Fruit fly (Drosophila melanogaster) whole organism, prepupa: ENCODE measurements around the gene ocn.
A peak's percentile ranks its signal among the peaks of the same experiment; 100 is the strongest.

Source experiments
- CG10631 ChIP-seq: fragments of 200-800 bp; sonication (Bioruptor generic); optimal IDR thresholded peaks from 2 replicates; lab custom pipeline; 2016; ENCODE audit warnings: missing biosample characterization, missing genetic modification characterization
- CG10669 ChIP-seq: fragments of 200-800 bp; sonication (Bioruptor generic); optimal IDR thresholded peaks from 3 replicates; lab custom pipeline; 2018; ENCODE audit warnings: missing biosample characterization, mild to moderate bottlenecking, missing genetic modification characterization, moderate library complexity
- CG11294 ChIP-seq: fragments of 200-800 bp; sonication (Bioruptor generic); IDR thresholded peaks from 2 replicates; pipeline ENCODE4 v1.3.6; 2022; ENCODE audit warnings: missing biosample characterization, missing genetic modification characterization
- CG11762 ChIP-seq: fragments of 200-800 bp; sonication (Bioruptor generic); optimal IDR thresholded peaks from 3 replicates; lab custom pipeline; 2016; ENCODE audit warnings: missing biosample characterization, missing genetic modification characterization; ENCODE audit not compliant: insufficient read depth
- CG11902 ChIP-seq: fragments of 200-800 bp; sonication (Bioruptor generic); optimal IDR thresholded peaks from 3 replicates; lab custom pipeline; 2016; ENCODE audit warnings: missing biosample characterization, missing genetic modification characterization
- CG1621 ChIP-seq: fragments of 200-800 bp; sonication (Bioruptor generic); optimal IDR thresholded peaks from 3 replicates; lab custom pipeline; 2018; ENCODE audit warnings: missing biosample characterization, mild to moderate bottlenecking, missing genetic modification characterization
- CG16779 ChIP-seq: fragments of 200-800 bp; sonication (Bioruptor generic); optimal IDR thresholded peaks from 3 replicates; lab custom pipeline; 2017; ENCODE audit warnings: missing biosample characterization, mild to moderate bottlenecking, missing genetic modification characterization
- CG3032 ChIP-seq: fragments of 200-800 bp; optimal IDR thresholded peaks from 2 replicates; lab custom pipeline; 2019; ENCODE audit warnings: missing biosample characterization, mild to moderate bottlenecking, missing genetic modification characterization, moderate library complexity
- CG31627 ChIP-seq: fragments of 200-800 bp; sonication (Bioruptor generic); optimal IDR thresholded peaks from 3 replicates; lab custom pipeline; 2016; ENCODE audit warnings: missing biosample characterization, missing genetic modification characterization
- CG34406 ChIP-seq: fragments of 200-800 bp; sonication (Bioruptor generic); optimal IDR thresholded peaks from 3 replicates; lab custom pipeline; 2016; ENCODE audit warnings: missing biosample characterization, missing genetic modification characterization
- CG3919 ChIP-seq: fragments of 200-800 bp; sonication (Bioruptor generic); optimal IDR thresholded peaks from 3 replicates; lab custom pipeline; 2016; ENCODE audit warnings: missing biosample characterization, missing genetic modification characterization
- CG6163 ChIP-seq: fragments of 200-800 bp; sonication (Bioruptor generic); IDR thresholded peaks from 3 replicates; pipeline ENCODE4 v1.3.6; 2022; ENCODE audit warnings: missing biosample characterization, missing genetic modification characterization
- CG6276 ChIP-seq: fragments of 200-800 bp; sonication (Bioruptor generic); optimal IDR thresholded peaks from 2 replicates; lab custom pipeline; 2017; ENCODE audit warnings: missing biosample characterization, mild to moderate bottlenecking, missing genetic modification characterization
- CG6792 ChIP-seq: fragments of 200-800 bp; sonication (Bioruptor generic); optimal IDR thresholded peaks from 3 replicates; lab custom pipeline; 2016; ENCODE audit warnings: missing biosample characterization, missing genetic modification characterization
- CG6808 ChIP-seq: fragments of 200-800 bp; sonication (Bioruptor generic); optimal IDR thresholded peaks from 3 replicates; lab custom pipeline; 2017; ENCODE audit warnings: missing biosample characterization, missing genetic modification characterization, mild to moderate bottlenecking, moderate library complexity, missing genetic modification reagents
- CG8319 ChIP-seq: fragments of 200-800 bp; sonication (Bioruptor generic); optimal IDR thresholded peaks from 3 replicates; lab custom pipeline; 2016; ENCODE audit warnings: missing biosample characterization, missing genetic modification characterization
- CG8632 ChIP-seq: fragments of 200-800 bp; sonication (Bioruptor generic); optimal IDR thresholded peaks from 3 replicates; lab custom pipeline; 2016; ENCODE audit warnings: missing biosample characterization, missing genetic modification characterization
- CG9139 ChIP-seq: fragments of 200-800 bp; sonication (Bioruptor generic); optimal IDR thresholded peaks from 3 replicates; lab custom pipeline; 2017; ENCODE audit warnings: missing biosample characterization, mild to moderate bottlenecking, missing genetic modification characterization
- Eip75B ChIP-seq: fragments of 200-800 bp; sonication (Bioruptor generic); optimal IDR thresholded peaks from 3 replicates; lab custom pipeline; 2016; ENCODE audit warnings: missing biosample characterization, missing genetic modification characterization
- Eip78C ChIP-seq: fragments of 200-800 bp; sonication (Bioruptor generic); peaks from one replicate; lab custom pipeline; 2016; ENCODE audit warnings: missing biosample characterization, missing genetic modification characterization
- Ets21C ChIP-seq: fragments of 200-800 bp; sonication (Bioruptor generic); optimal IDR thresholded peaks from 3 replicates; lab custom pipeline; 2016; ENCODE audit warnings: missing biosample characterization, missing genetic modification characterization
- Ets96B ChIP-seq: fragments of 200-800 bp; optimal IDR thresholded peaks from 2 replicates; lab custom pipeline; 2019; ENCODE audit warnings: missing biosample characterization, mild to moderate bottlenecking, missing genetic modification characterization, moderate library complexity
- Hr38 ChIP-seq: sonication (Bioruptor generic); optimal IDR thresholded peaks from 2 replicates; lab custom pipeline; 2016; ENCODE audit warnings: missing biosample characterization, missing genetic modification characterization
- Hr4 ChIP-seq: fragments of 200-800 bp; sonication (Bioruptor generic); optimal IDR thresholded peaks from 3 replicates; lab custom pipeline; 2016; ENCODE audit warnings: missing biosample characterization, missing genetic modification characterization
- Smox ChIP-seq: fragments of 200-800 bp; sonication (Bioruptor generic); optimal IDR thresholded peaks from 3 replicates; lab custom pipeline; 2016; ENCODE audit warnings: missing biosample characterization, missing genetic modification characterization
- Sox102F ChIP-seq: fragments of 200-800 bp; sonication (Bioruptor generic); optimal IDR thresholded peaks from 2 replicates; lab custom pipeline; 2016; ENCODE audit warnings: missing biosample characterization, mild to moderate bottlenecking, missing genetic modification characterization
- Sox15 ChIP-seq: fragments of 200-800 bp; sonication (Bioruptor generic); optimal IDR thresholded peaks from 3 replicates; lab custom pipeline; 2016; ENCODE audit warnings: missing biosample characterization, missing genetic modification characterization
- achi ChIP-seq: fragments of 200-800 bp; sonication (Bioruptor generic); optimal IDR thresholded peaks from 3 replicates; lab custom pipeline; 2016; ENCODE audit warnings: missing biosample characterization, missing genetic modification characterization
- dac ChIP-seq: fragments of 200-800 bp; sonication (Bioruptor generic); optimal IDR thresholded peaks from 2 replicates; lab custom pipeline; 2017; ENCODE audit warnings: missing biosample characterization, mild to moderate bottlenecking, missing genetic modification characterization
- dsx ChIP-seq: fragments of 200-800 bp; optimal IDR thresholded peaks from 3 replicates; lab custom pipeline; 2019; ENCODE audit warnings: missing biosample characterization, mild to moderate bottlenecking, missing genetic modification characterization, moderate library complexity; ENCODE audit not compliant: poor library complexity, severe bottlenecking
- esn ChIP-seq: fragments of 200-800 bp; sonication (Bioruptor generic); optimal IDR thresholded peaks from 2 replicates; lab custom pipeline; 2016; ENCODE audit warnings: missing biosample characterization, mild to moderate bottlenecking, missing genetic modification characterization, moderate library complexity
- fd59A ChIP-seq: fragments of 200-800 bp; sonication (Bioruptor generic); optimal IDR thresholded peaks from 2 replicates; lab custom pipeline; 2017; ENCODE audit warnings: missing biosample characterization, mild to moderate bottlenecking, missing genetic modification characterization, missing genetic modification reagents
- fd85E ChIP-seq: fragments of 200-800 bp; sonication (Bioruptor generic); optimal IDR thresholded peaks from 3 replicates; lab custom pipeline; 2016; ENCODE audit warnings: missing biosample characterization, missing genetic modification characterization
- fkh ChIP-seq: fragments of 200-800 bp; sonication (Bioruptor generic); optimal IDR thresholded peaks from 3 replicates; lab custom pipeline; 2017; ENCODE audit warnings: missing biosample characterization, mild to moderate bottlenecking, missing genetic modification characterization, moderate library complexity
- net ChIP-seq: fragments of 200-800 bp; sonication (Bioruptor generic); optimal IDR thresholded peaks from 3 replicates; lab custom pipeline; 2016; ENCODE audit warnings: missing biosample characterization, missing genetic modification characterization
- pdm3 ChIP-seq: fragments of 200-800 bp; sonication (Bioruptor generic); optimal IDR thresholded peaks from 3 replicates; lab custom pipeline; 2016; ENCODE audit warnings: missing biosample characterization, missing genetic modification characterization
- ss ChIP-seq, 2 experiments: fragments of 200-800 bp; sonication (Bioruptor generic); optimal IDR thresholded peaks; 2 replicates in 1 of 2; 3 replicates in 1 of 2; lab custom pipeline; 2017 to 2018; ENCODE audit warnings: mild to moderate bottlenecking in 2 of 2, missing biosample characterization in 2 of 2, missing genetic modification characterization in 2 of 2, moderate library complexity in 1 of 2
- svp ChIP-seq: fragments of 200-800 bp; sonication (Bioruptor generic); peaks from one replicate; lab custom pipeline; 2016; ENCODE audit warnings: missing biosample characterization, missing genetic modification characterization
- topi ChIP-seq: fragments of 200-800 bp; sonication (Bioruptor generic); optimal IDR thresholded peaks from 3 replicates; lab custom pipeline; 2016; ENCODE audit warnings: missing biosample characterization, missing genetic modification characterization
- vri ChIP-seq: fragments of 200-800 bp; sonication (Bioruptor generic); optimal IDR thresholded peaks from 3 replicates; lab custom pipeline; 2016; ENCODE audit warnings: missing biosample characterization, mild to moderate bottlenecking, missing genetic modification characterization

ocn gene

DNA sequence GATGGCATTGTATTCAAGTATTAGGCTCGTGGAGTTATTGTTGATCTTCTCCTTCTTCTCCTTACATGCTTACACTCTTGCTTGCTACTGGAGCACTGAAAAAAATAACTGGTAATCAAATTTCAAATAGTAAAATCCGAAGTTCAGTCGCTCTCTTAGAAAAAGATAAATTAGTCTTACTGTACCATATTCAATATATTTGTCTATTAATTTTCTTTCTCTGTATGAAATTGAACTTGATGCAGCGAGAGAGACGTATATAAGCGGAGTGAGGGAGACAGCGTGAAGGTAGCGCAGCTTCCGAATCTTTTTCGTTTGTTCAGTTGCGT is 23.6 kb upstream of the ocn start (continued):
- TF ChIP-seq Eip78C (GFP tag; lab: Kevin White, UChicago) (peak; percentile 99), vri (GFP tag; lab: Kevin White, UChicago) (peak; percentile 91), CG10631 (GFP tag; lab: Kevin White, UChicago) (peak; percentile 92), Ets21C (GFP tag; lab: Kevin White, UChicago) (peak; percentile 90), esn (peak; percentile 96), CG8632 (peak; percentile 91), CG6276 (peak; percentile 85), CG11762 (GFP tag; lab: Kevin White, UChicago) (peak; percentile 89), CG11902 (GFP tag; lab: Kevin White, UChicago) (peak; percentile 95), ss (GFP tag; optimal IDR thresholded peaks at IDR 0.05; lab: Kevin White, UChicago) (peak; percentile 87 to 92)

DNA sequence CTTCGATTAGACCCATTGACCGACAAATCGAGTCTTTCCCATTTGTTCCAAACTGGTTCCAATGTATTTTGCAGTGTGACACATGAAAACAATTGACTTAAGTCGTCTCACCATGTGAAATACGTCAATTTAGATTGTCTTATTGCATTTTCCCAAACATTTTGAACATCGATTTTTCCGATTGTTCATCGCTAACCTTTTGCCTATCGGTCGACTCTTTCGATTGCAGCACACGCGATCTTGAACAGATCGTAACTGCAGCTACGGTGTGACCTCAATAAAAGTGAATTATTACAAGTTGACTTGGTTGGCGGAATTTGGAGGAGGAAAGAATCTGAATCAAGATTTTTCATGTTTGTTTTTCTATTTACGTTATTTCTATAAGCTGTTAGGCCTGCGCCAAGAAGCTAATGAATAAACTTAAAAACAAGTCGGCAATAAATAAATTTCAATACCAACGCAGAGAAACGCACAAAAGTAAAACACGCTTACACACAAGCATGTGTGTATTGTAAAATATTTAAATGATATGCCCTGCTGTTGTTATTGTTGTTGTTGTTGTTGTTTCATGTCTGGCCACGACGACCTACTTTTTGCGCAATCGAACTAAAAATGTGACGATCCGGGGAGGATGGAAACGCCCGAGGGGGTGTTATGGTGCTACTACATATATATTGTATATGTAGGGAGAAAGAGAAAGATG is 23.1 kb upstream of the ocn start:
- TF ChIP-seq Smox (GFP tag; lab: Kevin White, UChicago) (no peak), fkh (GFP tag; lab: Kevin White, UChicago) (peak; percentile 56)

DNA sequence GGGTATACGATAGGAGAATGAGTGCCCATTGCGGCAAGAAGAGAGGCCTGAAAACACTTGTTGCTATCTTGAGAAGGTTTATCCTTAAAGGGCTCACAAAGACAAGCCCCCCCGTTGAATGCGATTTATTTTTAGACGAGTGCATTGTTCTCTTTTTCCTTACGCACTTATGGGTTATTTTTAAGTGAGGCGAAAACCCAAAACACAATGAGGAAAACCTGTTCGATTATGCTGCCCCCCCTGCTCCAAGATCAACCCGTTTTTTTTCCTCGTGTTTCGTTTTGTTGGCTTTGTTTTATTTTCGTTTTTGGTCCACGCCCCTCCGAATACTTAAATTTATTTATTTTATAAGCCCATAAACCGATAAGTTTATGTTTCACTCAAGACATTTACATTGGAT is 22.4 kb upstream of the ocn start:
- TF ChIP-seq CG3919 (GFP tag; lab: Kevin White, UChicago) (no peak), Eip78C (GFP tag; lab: Kevin White, UChicago) (peak; percentile 57), CG16779 (tag; lab: Kevin White, UChicago) (no peak), Eip75B (GFP tag; lab: Kevin White, UChicago) (no peak), dsx (GFP tag; lab: Kevin White, UChicago) (peak; percentile 49), Hr38 (GFP tag; lab: Kevin White, UChicago) (no peak), ss (GFP tag; optimal IDR thresholded peaks at IDR 0.05; lab: Kevin White, UChicago) (peak in 1 of 2 experiments; percentile 7)

DNA sequence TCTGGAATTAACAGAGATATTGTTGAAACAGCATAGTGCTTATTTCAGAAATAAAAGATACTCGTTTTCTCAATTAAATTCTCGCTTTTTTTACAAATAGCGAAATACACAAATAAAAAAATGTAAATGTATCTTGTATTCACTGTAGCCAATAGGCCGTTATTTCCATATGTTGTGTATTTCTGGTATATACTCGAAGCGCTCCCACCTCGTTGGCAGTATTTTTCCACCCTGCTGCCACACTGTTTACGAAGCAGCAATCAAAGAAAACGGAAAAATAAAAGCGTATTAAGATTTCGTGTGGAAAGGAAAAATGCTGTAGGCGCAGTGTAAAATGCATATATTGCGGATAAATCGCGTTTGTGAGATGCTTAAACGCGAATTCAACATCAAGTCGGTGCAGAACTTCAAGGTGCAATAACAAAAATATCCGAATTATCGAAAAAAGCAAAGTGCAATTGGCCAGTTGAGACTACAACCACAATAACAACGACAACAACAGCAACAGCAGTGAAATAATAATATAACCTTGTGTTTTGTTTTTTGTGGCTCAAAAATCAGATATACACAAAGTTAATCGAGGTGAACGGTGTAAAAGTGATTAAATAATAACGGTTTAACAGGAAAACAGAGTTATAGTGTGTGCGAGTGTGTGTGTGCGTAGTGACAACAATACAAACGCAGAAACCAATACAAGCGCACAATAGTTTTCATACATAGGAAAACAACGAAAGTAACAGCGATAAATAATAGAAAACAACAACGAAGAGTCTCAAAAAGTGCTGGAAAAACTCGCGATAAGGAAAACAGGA is 20.7 kb upstream of the ocn start, which contains the start of gene sima:
Gene sima (plus strand): TSS at position 255 of the 812 bp plus-strand sequence.
- peak; percentile 2 for TF ChIP-seq achi (GFP tag; lab: Kevin White, UChicago)
- TF ChIP-seq fkh (GFP tag; lab: Kevin White, UChicago), result peak; percentile 10
- peak; percentile 31 to 41 for TF ChIP-seq ss (GFP tag; optimal IDR thresholded peaks at IDR 0.05; lab: Kevin White, UChicago)
- no peak for TF ChIP-seq fd59A (GFP tag; lab: Kevin White, UChicago)
- TF ChIP-seq fd85E (GFP tag; lab: Kevin White, UChicago), result no peak
- no peak for TF ChIP-seq dsx (GFP tag; lab: Kevin White, UChicago)
- TF ChIP-seq CG11902 (GFP tag; lab: Kevin White, UChicago), result no peak
- TF ChIP-seq CG34406 (GFP tag; lab: Kevin White, UChicago), result peak; percentile 3
- no peak for TF ChIP-seq Ets96B (tag; lab: Kevin White, UChicago)
- peak; percentile 5 for TF ChIP-seq Hr4 (GFP tag; lab: Kevin White, UChicago)
- TF ChIP-seq vri (GFP tag; lab: Kevin White, UChicago), result peak; percentile 48
- TF ChIP-seq CG10631 (GFP tag; lab: Kevin White, UChicago), result no peak
- no peak for TF ChIP-seq CG1621 (tag; lab: Kevin White, UChicago)
- TF ChIP-seq topi (GFP tag; lab: Kevin White, UChicago), result peak; percentile 35
- TF ChIP-seq dac, result no peak
- no peak for TF ChIP-seq Sox102F (GFP tag; lab: Kevin White, UChicago)
- peak; percentile 19 for TF ChIP-seq esn
- TF ChIP-seq CG10669, result no peak
- TF ChIP-seq Smox (GFP tag; lab: Kevin White, UChicago), result peak; percentile 7
- no peak for TF ChIP-seq Sox15 (GFP tag; lab: Kevin White, UChicago)
- peak; percentile 41 for TF ChIP-seq CG3919 (GFP tag; lab: Kevin White, UChicago)
- TF ChIP-seq CG6808 (GFP tag; lab: Kevin White, UChicago), result peak; percentile 21
- TF ChIP-seq pdm3 (GFP tag; lab: Kevin White, UChicago), result peak; percentile 42
- no peak for TF ChIP-seq CG11762 (GFP tag; lab: Kevin White, UChicago)
- TF ChIP-seq CG6792, result no peak
- 0 out of 2 replicates have a peak, but pooled peaks have one; percentile 17 for TF ChIP-seq CG11294
- peak; percentile 28 for TF ChIP-seq CG9139 (GFP tag; lab: Kevin White, UChicago)
- TF ChIP-seq svp (GFP tag; lab: Kevin White, UChicago), result peak; percentile 28
- TF ChIP-seq Hr38 (GFP tag; lab: Kevin White, UChicago), result no peak
- peak; percentile 24 for TF ChIP-seq CG31627 (GFP tag; lab: Kevin White, UChicago)
- peak; percentile 61 for TF ChIP-seq CG6163
- no peak for TF ChIP-seq CG8319 (GFP tag; lab: Kevin White, UChicago)
- TF ChIP-seq CG3032 (tag; lab: Kevin White, UChicago), result no peak
- peak; percentile 12 for TF ChIP-seq net (GFP tag; lab: Kevin White, UChicago)
